Worm (Caenorhabditis elegans): ENCODE data around the gene F21A3.4.

The F21A3.4 gene

DNA sequence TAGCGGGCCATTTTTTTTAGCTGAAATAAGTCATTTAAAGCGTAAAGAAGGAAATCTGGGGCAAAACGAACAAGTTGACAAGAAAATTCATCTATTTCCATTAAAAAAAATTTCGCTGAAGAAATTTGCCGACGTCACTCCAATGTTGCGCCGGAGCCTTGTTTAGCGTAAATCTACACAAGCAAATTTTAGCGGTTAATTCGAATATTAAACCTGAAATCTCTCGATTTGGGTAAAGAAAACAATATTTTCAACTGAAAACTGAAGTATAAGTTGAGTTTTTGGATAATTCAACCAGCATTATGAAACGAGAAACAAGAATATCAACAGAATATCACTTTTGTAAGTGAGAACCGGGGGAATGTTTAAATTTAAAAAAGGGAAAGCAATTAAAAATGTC is 42.0 kb downstream of the F21A3.4 start, which contains the start of gene F28F8.9:
Gene F28F8.9 (minus strand): TSS at position 288 of the 400 bp plus-strand sequence.
- no peak for TF ChIP-seq vab-15 (tag; optimal IDR thresholded peaks at IDR 0.05)
- TF ChIP-seq dsc-1 (tag; optimal IDR thresholded peaks at IDR 0.05) = no peak
- TF ChIP-seq elt-3 (tag; optimal IDR thresholded peaks at IDR 0.05) = no peak
- TF ChIP-seq nhr-76 (tag; optimal IDR thresholded peaks at IDR 0.05) = no peak
- TF ChIP-seq efl-3 (GFP tag; optimal IDR thresholded peaks at IDR 0.05) = no peak
- TF ChIP-seq ceh-88 (GFP tag; IDR thresholded peaks at IDR 0.05) = no peak
- no peak for TF ChIP-seq aha-1 (tag; optimal IDR thresholded peaks at IDR 0.05)
- no peak for TF ChIP-seq nhr-84 (tag; optimal IDR thresholded peaks at IDR 0.05)
- TF ChIP-seq ceh-63 (GFP tag; optimal IDR thresholded peaks at IDR 0.05) = no peak
- no peak for TF ChIP-seq lin-15B (tag; optimal IDR thresholded peaks at IDR 0.05)
- no peak for TF ChIP-seq nhr-28 (tag; optimal IDR thresholded peaks at IDR 0.05)
- TF ChIP-seq nhr-77 (tag; optimal IDR thresholded peaks at IDR 0.05) = no peak
- TF ChIP-seq elt-2 (tag; optimal IDR thresholded peaks at IDR 0.05) = no peak
- TF ChIP-seq mab-9 (GFP tag; IDR thresholded peaks at IDR 0.05) = no peak
- TF ChIP-seq fos-1 (tag; optimal IDR thresholded peaks at IDR 0.05) = peak; percentile 41
- TF ChIP-seq zag-1 (tag; optimal IDR thresholded peaks at IDR 0.05) = no peak
- TF ChIP-seq nhr-90 (tag; optimal IDR thresholded peaks at IDR 0.05; ENCODE audit: poor library complexity) = peak; percentile 40
- peak; percentile 46 for TF ChIP-seq swsn-7 (tag; optimal IDR thresholded peaks at IDR 0.05)
- no peak for TF ChIP-seq sox-4 (tag; optimal IDR thresholded peaks at IDR 0.05)
- TF ChIP-seq efl-1 (optimal IDR thresholded peaks at IDR 0.05) = peak; percentile 44 to 94
- TF ChIP-seq efl-1 (GFP tag; optimal IDR thresholded peaks at IDR 0.05 in 1 of 2) = peak; percentile 93 to 99
- no peak for TF ChIP-seq hlh-17 (GFP tag; optimal IDR thresholded peaks at IDR 0.05; ENCODE audit: borderline replicate concordance)
- TF ChIP-seq ztf-11 (tag; optimal IDR thresholded peaks at IDR 0.05) = no peak
- TF ChIP-seq ces-1 (GFP tag; optimal IDR thresholded peaks at IDR 0.05) = no peak
- no peak for TF ChIP-seq pag-3 (tag; optimal IDR thresholded peaks at IDR 0.05; ENCODE audit: borderline replicate concordance, insufficient read depth)
- TF ChIP-seq unc-62 (GFP tag; optimal IDR thresholded peaks at IDR 0.05) = no peak
- TF ChIP-seq egl-13 (tag; optimal IDR thresholded peaks at IDR 0.05) = no peak
- TF ChIP-seq lin-14 (GFP tag; optimal IDR thresholded peaks at IDR 0.05) = no peak
- TF ChIP-seq lin-35 (GFP tag; optimal IDR thresholded peaks at IDR 0.05) = peak; percentile 95 to 98
- TF ChIP-seq lir-3 (tag; optimal IDR thresholded peaks at IDR 0.05; ENCODE audit: poor library complexity) = no peak
- TF ChIP-seq isw-1 (GFP tag; IDR thresholded peaks at IDR 0.05) = peak; percentile 40
- peak; percentile 46 for TF ChIP-seq unc-130 (tag; optimal IDR thresholded peaks at IDR 0.05)
- peak; percentile 49 for TF ChIP-seq nhr-85 (tag)
- no peak for TF ChIP-seq unc-30 (tag; optimal IDR thresholded peaks at IDR 0.05)
- peak; percentile 40 for TF ChIP-seq snpc-4 (tag; optimal IDR thresholded peaks at IDR 0.05)
- TF ChIP-seq mep-1 (tag; optimal IDR thresholded peaks at IDR 0.05) = no peak
- TF ChIP-seq fkh-4 (tag; optimal IDR thresholded peaks at IDR 0.05; ENCODE audit: borderline replicate concordance) = no peak
- peak; percentile 4 for TF ChIP-seq F16B12.6 (tag; optimal IDR thresholded peaks at IDR 0.05)
- peak; percentile 14 for TF ChIP-seq nhr-20 (tag; optimal IDR thresholded peaks at IDR 0.05)
- peak; percentile 44 for TF ChIP-seq C16A3.4 (tag; optimal IDR thresholded peaks at IDR 0.05)
- TF ChIP-seq lin-13 (GFP tag; optimal IDR thresholded peaks at IDR 0.05) = peak; percentile 43
- no peak for TF ChIP-seq ztf-4 (tag; optimal IDR thresholded peaks at IDR 0.05)
- no peak for TF ChIP-seq sptf-1 (tag; optimal IDR thresholded peaks at IDR 0.05)
- no peak for TF ChIP-seq fkh-8 (tag; optimal IDR thresholded peaks at IDR 0.05)
- TF ChIP-seq nhr-11 (tag; optimal IDR thresholded peaks at IDR 0.05) = no peak
- no peak for TF ChIP-seq pqm-1 (tag; optimal IDR thresholded peaks at IDR 0.05)
- TF ChIP-seq pax-3 (tag; optimal IDR thresholded peaks at IDR 0.05) = no peak
- TF ChIP-seq rnt-1 (tag; optimal IDR thresholded peaks at IDR 0.05) = peak; percentile 59
- TF ChIP-seq nhr-237 (tag; optimal IDR thresholded peaks at IDR 0.05) = no peak
- TF ChIP-seq nhr-12 (tag; optimal IDR thresholded peaks at IDR 0.05) = no peak
- TF ChIP-seq C04F5.9 (tag; optimal IDR thresholded peaks at IDR 0.05) = no peak
- peak; percentile 58 for TF ChIP-seq nhr-19 (GFP tag; conservative IDR thresholded peaks at IDR 0.05)
- TF ChIP-seq nhr-47 (tag; optimal IDR thresholded peaks at IDR 0.05) = peak; percentile 57
- no peak for TF ChIP-seq jun-1 (tag; optimal IDR thresholded peaks at IDR 0.05)
